Worm (Caenorhabditis elegans) whole organism, young adult: ENCODE data around the gene R13D11.1.

Source experiments
- egl-18 ChIP-seq: fragments of 200-800 bp; sonication (Bioruptor generic); IDR thresholded peaks from 2 replicates; pipeline ENCODE4 v1.3.6; 2022; ENCODE audit warnings: missing genetic modification reagents, missing genetic modification characterization, missing compliant biosample characterization
- egrh-3 ChIP-seq: fragments of 200-800 bp; sonication (Bioruptor generic); IDR thresholded peaks from 2 replicates; pipeline ENCODE4 v1.3.6; 2022; ENCODE audit warnings: missing genetic modification reagents, missing genetic modification characterization, missing compliant biosample characterization
- lin-35 ChIP-seq, 3 experiments: fragments of 150-350 bp in 2 of 3; sonication (generic microtip) in 1 of 3; optimal IDR thresholded peaks; 2 replicates each; lab custom pipeline; 2014 to 2018; ENCODE audit warnings: missing biosample characterization in 3 of 3, missing genetic modification characterization in 3 of 3, missing genetic modification reagents in 3 of 3
- nhr-90 ChIP-seq: sonication (generic microtip); optimal IDR thresholded peaks from 2 replicates; lab custom pipeline; 2016; ENCODE audit warnings: missing genotype, mild to moderate bottlenecking, missing genetic modification characterization, missing compliant biosample characterization
- rcor-1 ChIP-seq: fragments of 200-800 bp; sonication (Bioruptor generic); IDR thresholded peaks from 2 replicates; pipeline ENCODE4 v1.3.6; 2022; ENCODE audit warnings: missing genetic modification reagents, missing genetic modification characterization, missing compliant biosample characterization
- rpc-1 ChIP-seq, 2 experiments: fragments of 150-350 bp in 1 of 2; sonication (generic microtip) in 1 of 2; optimal IDR thresholded peaks; 2 replicates each; lab custom pipeline; 2014 to 2018; ENCODE audit warnings: missing biosample characterization in 1 of 2, missing genetic modification characterization in 1 of 2, missing genetic modification reagents in 1 of 2, missing genotype in 1 of 2

- TF ChIP-seq rcor-1: peak; percentile 71
- TF ChIP-seq egl-18 (GFP tag; lab: Robert Waterston, UW): 0 out of 2 replicates have a peak, but pooled peaks have one; percentile 43
- peak; percentile 54 for TF ChIP-seq rpc-1 (optimal IDR thresholded peaks at IDR 0.05; lab: Kevin White, UChicago)
- TF ChIP-seq rpc-1 (tag; optimal IDR thresholded peaks at IDR 0.05; lab: Kevin White, UChicago): peak; percentile 74
- TF ChIP-seq lin-35 (GFP tag; optimal IDR thresholded peaks at IDR 0.05; lab: Kevin White, UChicago): no peak
- TF ChIP-seq egrh-3 (GFP tag; lab: Robert Waterston, UW): no peak
- TF ChIP-seq nhr-90 (tag; lab: Kevin White, UChicago): no peak
These were observed 41.7 kb downstream of the R13D11.1 start for ce11 chrV:858841-859456.
